Worm (Caenorhabditis elegans) whole organism, L2 larva: ENCODE results near the gene col-105.

Source experiments
- C34F6.9 ChIP-seq: fragments of 150-350 bp; optimal IDR thresholded peaks from 2 replicates; lab custom pipeline; 2014; ENCODE audit warnings: missing biosample characterization, missing genetic modification characterization
- F13H6.1 ChIP-seq: sonication (generic microtip); optimal IDR thresholded peaks from 2 replicates; lab custom pipeline; 2016; ENCODE audit warnings: missing genetic modification characterization, missing compliant biosample characterization
- R02D3.7 ChIP-seq: fragments of 150-350 bp; optimal IDR thresholded peaks from 2 replicates; lab custom pipeline; 2014; ENCODE audit warnings: missing biosample characterization, missing genetic modification characterization
- Y55F3AM.14 ChIP-seq: fragments of 200-800 bp; sonication (Bioruptor generic); optimal IDR thresholded peaks from 2 replicates; lab custom pipeline; 2018; ENCODE audit warnings: mild to moderate bottlenecking, missing genetic modification characterization, missing compliant biosample characterization
- alr-1 ChIP-seq: fragments of 150-350 bp; optimal IDR thresholded peaks from 2 replicates; lab custom pipeline; 2014; ENCODE audit warnings: missing biosample characterization, missing genetic modification characterization
- aly-2 ChIP-seq: fragments of 150-350 bp; optimal IDR thresholded peaks from 2 replicates; lab custom pipeline; 2014; ENCODE audit warnings: missing biosample characterization, missing genetic modification characterization
- ama-1 ChIP-seq: fragments of 150-350 bp; optimal IDR thresholded peaks from 2 replicates; lab custom pipeline; 2018; ENCODE audit warnings: inconsistent platforms
- blmp-1 ChIP-seq: sonication (generic microtip); optimal IDR thresholded peaks from 2 replicates; lab custom pipeline; 2017; ENCODE audit warnings: missing genetic modification characterization, mild to moderate bottlenecking, missing compliant biosample characterization, antibody characterized with exemption, moderate library complexity; ENCODE audit not compliant: insufficient read depth
- ceh-16 ChIP-seq: fragments of 150-350 bp; optimal IDR thresholded peaks from 2 replicates; lab custom pipeline; 2014; ENCODE audit warnings: missing biosample characterization, missing genetic modification characterization
- ceh-82 ChIP-seq: fragments of 150-350 bp; optimal IDR thresholded peaks from 2 replicates; lab custom pipeline; 2014; ENCODE audit warnings: missing biosample characterization, missing genetic modification characterization
- crh-2 ChIP-seq: sonication (generic microtip); optimal IDR thresholded peaks from 2 replicates; lab custom pipeline; 2017; ENCODE audit warnings: missing biosample characterization, missing genetic modification characterization
- dmd-4 ChIP-seq: sonication (generic microtip); optimal IDR thresholded peaks from 2 replicates; lab custom pipeline; 2017; ENCODE audit warnings: missing biosample characterization, missing genetic modification characterization
- egl-27 ChIP-seq: sonication (generic microtip); optimal IDR thresholded peaks from 3 replicates; lab custom pipeline; 2017; ENCODE audit warnings: missing biosample characterization, missing genetic modification reagents, missing genetic modification characterization
- elt-3 ChIP-seq: sonication (generic microtip); optimal IDR thresholded peaks from 2 replicates; lab custom pipeline; 2017; ENCODE audit warnings: missing biosample characterization, missing genetic modification characterization
- fos-1 ChIP-seq: fragments of 150-350 bp; optimal IDR thresholded peaks from 2 replicates; lab custom pipeline; 2014; ENCODE audit warnings: missing biosample characterization, missing genetic modification characterization
- gmeb-1 ChIP-seq: fragments of 150-350 bp; optimal IDR thresholded peaks from 2 replicates; lab custom pipeline; 2014; ENCODE audit warnings: missing biosample characterization, missing genetic modification characterization
- lin-11 ChIP-seq: fragments of 150-350 bp; sonication (generic microtip); optimal IDR thresholded peaks from 2 replicates; lab custom pipeline; 2014; ENCODE audit warnings: missing biosample characterization, missing genetic modification characterization, inconsistent platforms, mixed read lengths
- lin-39 ChIP-seq: fragments of 150-350 bp; optimal IDR thresholded peaks from 2 replicates; lab custom pipeline; 2014; ENCODE audit warnings: missing biosample characterization, missing genetic modification reagents, missing genetic modification characterization
- lsy-2 ChIP-seq, 2 experiments: fragments of 150-350 bp in 1 of 2; sonication (generic microtip) in 1 of 2; optimal IDR thresholded peaks; 2 replicates each; lab custom pipeline; 2014 to 2017; ENCODE audit warnings: missing biosample characterization in 2 of 2, missing genetic modification characterization in 2 of 2
- mbf-1 ChIP-seq: sonication (generic microtip); optimal IDR thresholded peaks from 2 replicates; lab custom pipeline; 2017; ENCODE audit warnings: missing biosample characterization, missing genetic modification characterization
- mdl-1 ChIP-seq, 2 experiments: fragments of 150-350 bp in 1 of 2; sonication (generic microtip) in 1 of 2; optimal IDR thresholded peaks; 2 replicates each; lab custom pipeline; 2017; ENCODE audit warnings: missing biosample characterization in 2 of 2, missing genetic modification characterization in 2 of 2
- nhr-11 ChIP-seq: fragments of 150-350 bp; optimal IDR thresholded peaks from 2 replicates; lab custom pipeline; 2014; ENCODE audit warnings: missing biosample characterization, missing genetic modification characterization
- nhr-23 ChIP-seq: fragments of 150-350 bp; optimal IDR thresholded peaks from 2 replicates; lab custom pipeline; 2014; ENCODE audit warnings: missing biosample characterization, missing genetic modification reagents, missing genetic modification characterization
- nhr-25 ChIP-seq: fragments of 150-350 bp; sonication (generic microtip); optimal IDR thresholded peaks from 3 replicates; lab custom pipeline; 2014; ENCODE audit warnings: missing biosample characterization, missing genetic modification characterization
- nhr-6 ChIP-seq: fragments of 150-350 bp; optimal IDR thresholded peaks from 2 replicates; lab custom pipeline; 2014; ENCODE audit warnings: missing biosample characterization, missing genetic modification characterization
- peb-1 ChIP-seq: fragments of 150-350 bp; optimal IDR thresholded peaks from 2 replicates; lab custom pipeline; 2014; ENCODE audit warnings: missing biosample characterization, missing genetic modification characterization
- skn-1 ChIP-seq: sonication (generic microtip); optimal IDR thresholded peaks from 2 replicates; lab custom pipeline; 2017; ENCODE audit warnings: missing biosample characterization, missing genetic modification characterization
- sma-3 ChIP-seq: sonication (generic microtip); optimal IDR thresholded peaks from 2 replicates; lab custom pipeline; 2016; ENCODE audit warnings: missing genetic modification reagents, missing genetic modification characterization, missing compliant biosample characterization
- snpc-4 ChIP-seq: fragments of 150-350 bp; optimal IDR thresholded peaks from 2 replicates; lab custom pipeline; 2014; ENCODE audit warnings: missing biosample characterization, missing genetic modification characterization
- unc-55 ChIP-seq: fragments of 150-350 bp; sonication (generic microtip); optimal IDR thresholded peaks from 3 replicates; lab custom pipeline; 2014; ENCODE audit warnings: missing biosample characterization, missing genetic modification reagents, missing genetic modification characterization
- unc-62 ChIP-seq: fragments of 150-350 bp; optimal IDR thresholded peaks from 2 replicates; lab custom pipeline; 2014; ENCODE audit warnings: missing biosample characterization, missing genetic modification reagents, missing genetic modification characterization
- zag-1 ChIP-seq: fragments of 150-350 bp; optimal IDR thresholded peaks from 2 replicates; lab custom pipeline; 2014; ENCODE audit warnings: missing biosample characterization, missing genetic modification characterization
- ztf-1 ChIP-seq: fragments of 200-800 bp; sonication (Bioruptor generic); conservative IDR thresholded peaks from 2 replicates; pipeline ENCODE4 v1.3.6; 2022; ENCODE audit warnings: missing genetic modification characterization, missing compliant biosample characterization

col-105 gene

ce11 chrIV:1359125-1359524 is at the start of gene col-105:
TSS of gene col-105 (minus strand) at chrIV:1359225.
- TF ChIP-seq F13H6.1 (tag; lab: Kevin White, UChicago) (no peak), nhr-6 (tag; lab: Kevin White, UChicago) (no peak)

- no peak for TF ChIP-seq C34F6.9
These were observed 49.7 kb upstream of the col-105 start for ce11 chrIV:1408718-1409117.

- TF ChIP-seq alr-1 (tag; lab: Kevin White, UChicago) (no peak), lin-39 (no peak), dmd-4 (tag; lab: Kevin White, UChicago) (no peak), peb-1 (no peak), ztf-1 (GFP tag; lab: Robert Waterston, UW) (no peak), skn-1 (no peak), ceh-82 (tag; lab: Kevin White, UChicago) (no peak), F13H6.1 (tag; lab: Kevin White, UChicago) (no peak), aly-2 (tag; lab: Kevin White, UChicago) (no peak), C34F6.9 (no peak), nhr-23 (tag; lab: Kevin White, UChicago) (no peak), Y55F3AM.14 (no peak), mdl-1 (tag; optimal IDR thresholded peaks at IDR 0.05; lab: Kevin White, UChicago) (no peak), mbf-1 (tag; lab: Kevin White, UChicago) (no peak), egl-27 (tag; lab: Kevin White, UChicago) (no peak), sma-3 (GFP tag; lab: Kevin White, UChicago) (no peak), crh-2 (tag; lab: Kevin White, UChicago) (no peak), gmeb-1 (tag; lab: Kevin White, UChicago) (no peak), R02D3.7 (tag; lab: Kevin White, UChicago) (no peak), lin-11 (tag; lab: Kevin White, UChicago) (no peak)
These were observed 49.1 kb upstream of the col-105 start for ce11 chrIV:1408137-1408536.

ce11 chrIV:1407507-1407906 is 48.5 kb upstream of the col-105 start:
- TF ChIP-seq mbf-1 (tag; lab: Kevin White, UChicago) = no peak
- TF ChIP-seq egl-27 (tag; lab: Kevin White, UChicago) = no peak
- TF ChIP-seq zag-1 (tag; lab: Kevin White, UChicago) = no peak
- TF ChIP-seq lin-39 = no peak

- no peak for TF ChIP-seq blmp-1 (tag; lab: Kevin White, UChicago)
- TF ChIP-seq egl-27 (tag; lab: Kevin White, UChicago) = no peak
- TF ChIP-seq C34F6.9 = no peak
- TF ChIP-seq unc-55 (GFP tag; lab: Kevin White, UChicago) = no peak
- no peak for TF ChIP-seq lsy-2 (tag; optimal IDR thresholded peaks at IDR 0.05; lab: Kevin White, UChicago)
- no peak for TF ChIP-seq gmeb-1 (tag; lab: Kevin White, UChicago)
- TF ChIP-seq elt-3 = no peak
- TF ChIP-seq nhr-25 (tag; lab: Kevin White, UChicago) = no peak
- TF ChIP-seq unc-62 (GFP tag; lab: Kevin White, UChicago) = no peak
- TF ChIP-seq ztf-1 (GFP tag; lab: Robert Waterston, UW) = no peak
- no peak for TF ChIP-seq lin-39
These were observed 48.0 kb upstream of the col-105 start for ce11 chrIV:1407049-1407448.

ce11 chrIV:1406267-1406666 is 47.2 kb upstream of the col-105 start, which contains the start of gene spp-31:
TSS of gene spp-31 (plus strand) at chrIV:1406567.
- no peak for TF ChIP-seq snpc-4 (tag; lab: Kevin White, UChicago)
- no peak for TF ChIP-seq fos-1 (tag; lab: Kevin White, UChicago)
- no peak for TF ChIP-seq Y55F3AM.14
- no peak for TF ChIP-seq ceh-16 (tag; lab: Kevin White, UChicago)
- TF ChIP-seq unc-62 (GFP tag; lab: Kevin White, UChicago) = no peak
- TF ChIP-seq aly-2 (tag; lab: Kevin White, UChicago) = no peak
- TF ChIP-seq nhr-11 (tag; lab: Kevin White, UChicago) = no peak
- TF ChIP-seq lsy-2 (tag; optimal IDR thresholded peaks at IDR 0.05; lab: Kevin White, UChicago) = no peak
- TF ChIP-seq lin-39 = no peak
- no peak for TF ChIP-seq gmeb-1 (tag; lab: Kevin White, UChicago)
- TF ChIP-seq nhr-23 (tag; lab: Kevin White, UChicago) = no peak
- no peak for TF ChIP-seq alr-1 (tag; lab: Kevin White, UChicago)
- TF ChIP-seq elt-3 = no peak
- no peak for TF ChIP-seq ama-1 (lab: Kevin White, UChicago)
- no peak for TF ChIP-seq lin-11 (tag; lab: Kevin White, UChicago)
- TF ChIP-seq, all 48 proteins: peak for 0
